Fruit fly (Drosophila melanogaster): ENCODE results near the gene CG17121.

DNA sequence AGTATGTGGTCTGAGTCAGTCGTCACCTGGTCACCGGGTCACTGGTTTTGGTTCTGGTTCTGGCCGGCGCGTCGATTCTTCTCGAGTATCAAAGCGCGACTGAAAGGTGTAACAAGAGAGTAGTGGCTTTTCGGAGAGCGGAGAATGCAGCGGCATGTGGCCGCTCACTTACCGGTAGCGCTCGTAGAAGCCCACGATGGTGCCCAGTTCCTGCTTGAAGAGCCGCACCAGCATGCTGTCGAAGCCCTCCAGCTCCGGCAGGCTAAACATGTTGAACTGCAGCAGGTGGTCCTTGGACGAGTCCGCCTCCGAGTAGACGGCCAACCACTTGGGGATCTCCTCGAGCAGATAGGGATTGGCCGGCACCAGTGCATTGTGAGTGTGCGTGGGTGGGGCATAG is 10.8 kb upstream of the CG17121 start, which contains the start of gene Ctns:
- no peak for TF ChIP-seq pan (optimal IDR thresholded peaks at IDR 0.05)
- no peak for TF ChIP-seq psq (optimal IDR thresholded peaks at IDR 0.05)
